Worm (Caenorhabditis elegans) whole organism, L2 larva: ENCODE data around the gene emb-30.

Experiments used
- R02D3.7 ChIP-seq: fragments of 150-350 bp; optimal IDR thresholded peaks from 2 replicates; lab custom pipeline; 2014; ENCODE audit warnings: missing biosample characterization, missing genetic modification characterization
- aly-2 ChIP-seq: fragments of 150-350 bp; optimal IDR thresholded peaks from 2 replicates; lab custom pipeline; 2014; ENCODE audit warnings: missing biosample characterization, missing genetic modification characterization
- ceh-82 ChIP-seq: fragments of 150-350 bp; optimal IDR thresholded peaks from 2 replicates; lab custom pipeline; 2014; ENCODE audit warnings: missing biosample characterization, missing genetic modification characterization
- elt-3 ChIP-seq: sonication (generic microtip); optimal IDR thresholded peaks from 2 replicates; lab custom pipeline; 2017; ENCODE audit warnings: missing biosample characterization, missing genetic modification characterization
- lin-39 ChIP-seq: fragments of 150-350 bp; optimal IDR thresholded peaks from 2 replicates; lab custom pipeline; 2014; ENCODE audit warnings: missing biosample characterization, missing genetic modification reagents, missing genetic modification characterization
- mdl-1 ChIP-seq, 2 experiments: fragments of 150-350 bp in 1 of 2; sonication (generic microtip) in 1 of 2; optimal IDR thresholded peaks; 2 replicates each; lab custom pipeline; 2017; ENCODE audit warnings: missing biosample characterization in 2 of 2, missing genetic modification characterization in 2 of 2
- nhr-11 ChIP-seq: fragments of 150-350 bp; optimal IDR thresholded peaks from 2 replicates; lab custom pipeline; 2014; ENCODE audit warnings: missing biosample characterization, missing genetic modification characterization
- nhr-77 ChIP-seq: fragments of 150-350 bp; optimal IDR thresholded peaks from 2 replicates; lab custom pipeline; 2014; ENCODE audit warnings: missing biosample characterization, missing genetic modification characterization
- skn-1 ChIP-seq: sonication (generic microtip); optimal IDR thresholded peaks from 2 replicates; lab custom pipeline; 2017; ENCODE audit warnings: missing biosample characterization, missing genetic modification characterization
- sma-3 ChIP-seq: sonication (generic microtip); optimal IDR thresholded peaks from 2 replicates; lab custom pipeline; 2016; ENCODE audit warnings: missing genetic modification reagents, missing genetic modification characterization, missing compliant biosample characterization
- snpc-4 ChIP-seq: fragments of 150-350 bp; optimal IDR thresholded peaks from 2 replicates; lab custom pipeline; 2014; ENCODE audit warnings: missing biosample characterization, missing genetic modification characterization
- unc-62 ChIP-seq: fragments of 150-350 bp; optimal IDR thresholded peaks from 2 replicates; lab custom pipeline; 2014; ENCODE audit warnings: missing biosample characterization, missing genetic modification reagents, missing genetic modification characterization
- ztf-11 ChIP-seq: sonication (generic microtip); optimal IDR thresholded peaks from 2 replicates; lab custom pipeline; 2017; ENCODE audit warnings: missing biosample characterization, missing genetic modification characterization
- ztf-4 ChIP-seq: fragments of 150-350 bp; optimal IDR thresholded peaks from 2 replicates; lab custom pipeline; 2014; ENCODE audit warnings: missing biosample characterization, missing genetic modification characterization

ce11 chrIII:9434999-9435398 lies 6.3 kb downstream of the emb-30 start:
- TF ChIP-seq ztf-4 (tag; lab: Kevin White, UChicago) (no peak), R02D3.7 (no peak), snpc-4 (tag; lab: Kevin White, UChicago) (no peak), nhr-77 (tag; lab: Kevin White, UChicago) (no peak), ztf-11 (tag; lab: Kevin White, UChicago) (no peak), aly-2 (tag; lab: Kevin White, UChicago) (no peak), mdl-1 (tag; optimal IDR thresholded peaks at IDR 0.05; lab: Kevin White, UChicago) (no peak), elt-3 (no peak), ceh-82 (tag; lab: Kevin White, UChicago) (no peak), lin-39 (no peak), nhr-11 (tag; lab: Kevin White, UChicago) (no peak), skn-1 (tag; lab: Kevin White, UChicago) (no peak), unc-62 (GFP tag; lab: Kevin White, UChicago) (no peak), sma-3 (GFP tag; lab: Kevin White, UChicago) (no peak)
